Fruit fly (Drosophila melanogaster) whole organism, embryonic: ENCODE data around the gene CG31800.

Experiments
- Atf3 ChIP-seq: fragments of 200-800 bp; sonication (Bioruptor generic); optimal IDR thresholded peaks from 3 replicates; lab custom pipeline; 2016; ENCODE audit warnings: missing biosample characterization, missing genetic modification characterization
- CG10543 ChIP-seq: fragments of 200-800 bp; sonication (Bioruptor generic); optimal IDR thresholded peaks from 3 replicates; lab custom pipeline; 2017; ENCODE audit warnings: missing biosample characterization, mild to moderate bottlenecking, missing genetic modification characterization, moderate library complexity
- CG10959 ChIP-seq: fragments of 200-800 bp; sonication (Bioruptor generic); IDR thresholded peaks from 2 replicates; pipeline ENCODE4 v1.3.6; 2022; ENCODE audit warnings: missing biosample characterization, missing genetic modification characterization
- CG12071 ChIP-seq: fragments of 200-800 bp; sonication (Bioruptor generic); optimal IDR thresholded peaks from 3 replicates; lab custom pipeline; 2018; ENCODE audit warnings: missing biosample characterization, mild to moderate bottlenecking, missing genetic modification characterization
- CG13296 ChIP-seq: fragments of 200-800 bp; sonication (Bioruptor generic); optimal IDR thresholded peaks from 3 replicates; lab custom pipeline; 2018; ENCODE audit warnings: missing biosample characterization, mild to moderate bottlenecking, missing genetic modification characterization
- CG14014 ChIP-seq: fragments of 200-800 bp; sonication (Bioruptor generic); IDR thresholded peaks from 2 replicates; pipeline ENCODE4 v1.3.6; 2022; ENCODE audit warnings: missing biosample characterization, missing genetic modification characterization
- CG15011 ChIP-seq: fragments of 200-800 bp; sonication (Bioruptor generic); optimal IDR thresholded peaks from 3 replicates; lab custom pipeline; 2018; ENCODE audit warnings: missing biosample characterization, mild to moderate bottlenecking, missing genetic modification characterization
- CG15269 ChIP-seq: fragments of 200-800 bp; sonication (Bioruptor generic); optimal IDR thresholded peaks from 2 replicates; lab custom pipeline; 2018; ENCODE audit warnings: missing biosample characterization, mild to moderate bottlenecking, missing genetic modification characterization, moderate library complexity
- CG17186 ChIP-seq: fragments of 200-800 bp; sonication (Bioruptor generic); optimal IDR thresholded peaks from 3 replicates; lab custom pipeline; 2017; ENCODE audit warnings: missing biosample characterization, missing genetic modification reagents, missing genetic modification characterization
- CG1792 ChIP-seq: fragments of 200-800 bp; sonication (Bioruptor generic); optimal IDR thresholded peaks from 2 replicates; lab custom pipeline; 2016; ENCODE audit warnings: missing biosample characterization, missing genetic modification characterization
- CG18476 ChIP-seq: fragments of 200-800 bp; sonication (Bioruptor generic); optimal IDR thresholded peaks from 2 replicates; lab custom pipeline; 2016; ENCODE audit warnings: missing biosample characterization, mild to moderate bottlenecking, missing genetic modification characterization
- CG18599 ChIP-seq: fragments of 200-800 bp; sonication (Bioruptor generic); optimal IDR thresholded peaks from 3 replicates; lab custom pipeline; 2017; ENCODE audit warnings: missing biosample characterization, missing genetic modification characterization, mild to moderate bottlenecking, moderate library complexity, missing genetic modification reagents
- CG30403 ChIP-seq: fragments of 200-800 bp; sonication (Bioruptor generic); optimal IDR thresholded peaks from 3 replicates; lab custom pipeline; 2016; ENCODE audit warnings: missing biosample characterization, missing genetic modification characterization
- CG30431 ChIP-seq: fragments of 200-800 bp; sonication (Bioruptor generic); optimal IDR thresholded peaks from 2 replicates; lab custom pipeline; 2017; ENCODE audit warnings: missing biosample characterization, missing genetic modification characterization
- CG3838 ChIP-seq: fragments of 200-800 bp; sonication (Bioruptor generic); optimal IDR thresholded peaks from 3 replicates; lab custom pipeline; 2016; ENCODE audit warnings: missing biosample characterization, missing genetic modification characterization
- CG42726 ChIP-seq: fragments of 200-800 bp; sonication (Bioruptor generic); IDR thresholded peaks from 2 replicates; pipeline ENCODE4 v1.3.6; 2022; ENCODE audit warnings: missing biosample characterization, missing genetic modification characterization; ENCODE audit not compliant: partially characterized antibody
- CG4730 ChIP-seq: fragments of 200-800 bp; sonication (Bioruptor generic); IDR thresholded peaks from 2 replicates; pipeline ENCODE4 v1.3.6; 2022; ENCODE audit warnings: missing biosample characterization, missing genetic modification characterization
- CG6813 ChIP-seq: fragments of 200-800 bp; sonication (Bioruptor generic); optimal IDR thresholded peaks from 2 replicates; lab custom pipeline; 2017; ENCODE audit warnings: missing biosample characterization, missing genetic modification characterization, mild to moderate bottlenecking, moderate library complexity, missing genetic modification reagents
- CG7556 ChIP-seq: fragments of 200-800 bp; sonication (Bioruptor generic); optimal IDR thresholded peaks from 2 replicates; lab custom pipeline; 2017; ENCODE audit warnings: missing biosample characterization, mild to moderate bottlenecking, missing genetic modification characterization
- CG8388 ChIP-seq: fragments of 200-800 bp; sonication (Bioruptor generic); optimal IDR thresholded peaks from 2 replicates; lab custom pipeline; 2019; ENCODE audit warnings: missing biosample characterization, mild to moderate bottlenecking, missing genetic modification characterization, moderate library complexity
- CG9727 ChIP-seq: fragments of 200-800 bp; sonication (Bioruptor generic); optimal IDR thresholded peaks from 3 replicates; lab custom pipeline; 2017; ENCODE audit warnings: missing biosample characterization, mild to moderate bottlenecking, missing genetic modification characterization
- Chrac-16 ChIP-seq: fragments of 200-800 bp; sonication (Bioruptor generic); optimal IDR thresholded peaks from 3 replicates; lab custom pipeline; 2016; ENCODE audit warnings: missing biosample characterization, missing genetic modification characterization
- Deaf1 ChIP-seq: fragments of 200-800 bp; optimal IDR thresholded peaks from 3 replicates; lab custom pipeline; 2019; ENCODE audit warnings: missing biosample characterization, mild to moderate bottlenecking, missing genetic modification characterization, moderate library complexity
- Doc2 ChIP-seq: fragments of 200-800 bp; sonication (Bioruptor generic); IDR thresholded peaks from 2 replicates; pipeline ENCODE4 v1.3.6; 2022; ENCODE audit warnings: missing biosample characterization, missing genetic modification characterization
- Ets97D ChIP-seq: fragments of 200-800 bp; sonication (Bioruptor generic); optimal IDR thresholded peaks from 3 replicates; lab custom pipeline; 2016; ENCODE audit warnings: missing biosample characterization, missing genetic modification characterization
- Fer3 ChIP-seq: fragments of 200-800 bp; sonication (Bioruptor generic); optimal IDR thresholded peaks from 2 replicates; lab custom pipeline; 2018; ENCODE audit warnings: missing biosample characterization, mild to moderate bottlenecking, missing genetic modification characterization, moderate library complexity
- Gsc ChIP-seq: fragments of 200-800 bp; sonication (Bioruptor generic); IDR thresholded peaks from 2 replicates; pipeline ENCODE4 v1.3.6; 2022; ENCODE audit warnings: missing biosample characterization, missing genetic modification characterization
- HHEX ChIP-seq: fragments of 200-800 bp; sonication (Bioruptor generic); optimal IDR thresholded peaks from 3 replicates; lab custom pipeline; 2017; ENCODE audit warnings: missing biosample characterization, mild to moderate bottlenecking, missing genetic modification characterization, missing genetic modification reagents
- Jarid2 ChIP-seq: fragments of 200-800 bp; sonication (Bioruptor generic); optimal IDR thresholded peaks from 3 replicates; lab custom pipeline; 2017; ENCODE audit warnings: mild to moderate bottlenecking, missing biosample characterization, missing genetic modification reagents, missing genetic modification characterization
- Kr ChIP-seq: fragments of 200-800 bp; sonication (Bioruptor generic); optimal IDR thresholded peaks from 2 replicates; lab custom pipeline; 2017; ENCODE audit warnings: missing biosample characterization, mild to moderate bottlenecking, missing genetic modification characterization
- Max ChIP-seq: fragments of 200-800 bp; sonication (Bioruptor generic); optimal IDR thresholded peaks from 2 replicates; lab custom pipeline; 2016; ENCODE audit warnings: missing biosample characterization, mild to moderate bottlenecking, missing genetic modification characterization
- Oli ChIP-seq: fragments of 200-800 bp; sonication (Bioruptor generic); optimal IDR thresholded peaks from 2 replicates; lab custom pipeline; 2018; ENCODE audit warnings: missing biosample characterization, mild to moderate bottlenecking, missing genetic modification characterization, moderate library complexity
- Sry-β ChIP-seq: fragments of 200-800 bp; sonication (Bioruptor generic); optimal IDR thresholded peaks from 2 replicates; lab custom pipeline; 2018; ENCODE audit warnings: missing biosample characterization, mild to moderate bottlenecking, missing genetic modification characterization, moderate library complexity
- Sry-δ ChIP-seq: fragments of 200-800 bp; sonication (Bioruptor generic); optimal IDR thresholded peaks from 2 replicates; lab custom pipeline; 2016; ENCODE audit warnings: missing biosample characterization, missing genetic modification characterization
- Ssrp ChIP-seq: fragments of 200-800 bp; sonication (Bioruptor generic); optimal IDR thresholded peaks from 2 replicates; lab custom pipeline; 2018; ENCODE audit warnings: missing biosample characterization, mild to moderate bottlenecking, missing genetic modification characterization, moderate library complexity
- Usf ChIP-seq: fragments of 200-800 bp; sonication (Bioruptor generic); optimal IDR thresholded peaks from 2 replicates; lab custom pipeline; 2017; ENCODE audit warnings: missing genotype, missing biosample characterization, missing genetic modification characterization
- Vsx1 ChIP-seq: fragments of 200-800 bp; sonication (Bioruptor generic); optimal IDR thresholded peaks from 2 replicates; lab custom pipeline; 2017; ENCODE audit warnings: missing biosample characterization, mild to moderate bottlenecking, missing genetic modification characterization, missing genetic modification reagents
- al ChIP-seq: fragments of 200-800 bp; sonication (Bioruptor generic); IDR thresholded peaks from 2 replicates; pipeline ENCODE4 v1.3.6; 2022; ENCODE audit warnings: missing biosample characterization, missing genetic modification characterization
- ase ChIP-seq: fragments of 200-800 bp; sonication (Bioruptor generic); IDR thresholded peaks from 3 replicates; pipeline ENCODE4 v1.3.6; 2022; ENCODE audit warnings: missing biosample characterization, missing genetic modification characterization
- chm ChIP-seq: fragments of 200-800 bp; sonication (Bioruptor generic); IDR thresholded peaks from 2 replicates; pipeline ENCODE4 v1.3.6; 2022; ENCODE audit warnings: missing biosample characterization, missing genetic modification characterization
- dmrt99B ChIP-seq: fragments of 200-800 bp; sonication (Bioruptor generic); optimal IDR thresholded peaks from 2 replicates; lab custom pipeline; 2018; ENCODE audit warnings: missing biosample characterization, mild to moderate bottlenecking, missing genetic modification characterization, moderate library complexity
- dysf ChIP-seq: fragments of 200-800 bp; sonication (Bioruptor generic); IDR thresholded peaks from 3 replicates; pipeline ENCODE4 v1.3.6; 2022; ENCODE audit warnings: missing biosample characterization, missing genetic modification characterization
- gro ChIP-seq: fragments of 200-800 bp; sonication (Bioruptor generic); optimal IDR thresholded peaks from 2 replicates; lab custom pipeline; 2016; ENCODE audit warnings: missing biosample characterization, missing genetic modification characterization
- ham ChIP-seq: fragments of 200-800 bp; sonication (Bioruptor generic); IDR thresholded peaks from 2 replicates; pipeline ENCODE4 v1.3.6; 2022; ENCODE audit warnings: missing biosample characterization, missing genetic modification characterization
- pnt ChIP-seq: fragments of 200-800 bp; sonication (Bioruptor generic); optimal IDR thresholded peaks from 3 replicates; lab custom pipeline; 2016; ENCODE audit warnings: missing biosample characterization, missing genetic modification characterization
- run ChIP-seq: fragments of 200-800 bp; sonication (Bioruptor generic); optimal IDR thresholded peaks from 3 replicates; lab custom pipeline; 2018; ENCODE audit warnings: missing biosample characterization, mild to moderate bottlenecking, missing genetic modification characterization
- sd ChIP-seq: fragments of 200-800 bp; sonication (Bioruptor generic); optimal IDR thresholded peaks from 3 replicates; lab custom pipeline; 2018; ENCODE audit warnings: missing biosample characterization, mild to moderate bottlenecking, missing genetic modification characterization, moderate library complexity
- slou ChIP-seq: fragments of 200-800 bp; sonication (Bioruptor generic); optimal IDR thresholded peaks from 3 replicates; lab custom pipeline; 2016; ENCODE audit warnings: missing biosample characterization, missing genetic modification characterization
- tin ChIP-seq: fragments of 200-800 bp; sonication (Bioruptor generic); optimal IDR thresholded peaks from 3 replicates; lab custom pipeline; 2016; ENCODE audit warnings: missing biosample characterization, missing genetic modification characterization
- yki ChIP-seq: fragments of >200 bp; optimal IDR thresholded peaks from 3 replicates; lab custom pipeline; 2018
- z ChIP-seq: fragments of 200-800 bp; sonication (Bioruptor generic); IDR thresholded peaks from 3 replicates; pipeline ENCODE4 v1.3.6; 2022; ENCODE audit warnings: missing biosample characterization, missing genetic modification characterization
- zen ChIP-seq: fragments of 200-800 bp; sonication (Bioruptor generic); optimal IDR thresholded peaks from 3 replicates; lab custom pipeline; 2018; ENCODE audit warnings: missing biosample characterization, mild to moderate bottlenecking, missing genetic modification characterization, moderate library complexity

CG31800 gene

DNA sequence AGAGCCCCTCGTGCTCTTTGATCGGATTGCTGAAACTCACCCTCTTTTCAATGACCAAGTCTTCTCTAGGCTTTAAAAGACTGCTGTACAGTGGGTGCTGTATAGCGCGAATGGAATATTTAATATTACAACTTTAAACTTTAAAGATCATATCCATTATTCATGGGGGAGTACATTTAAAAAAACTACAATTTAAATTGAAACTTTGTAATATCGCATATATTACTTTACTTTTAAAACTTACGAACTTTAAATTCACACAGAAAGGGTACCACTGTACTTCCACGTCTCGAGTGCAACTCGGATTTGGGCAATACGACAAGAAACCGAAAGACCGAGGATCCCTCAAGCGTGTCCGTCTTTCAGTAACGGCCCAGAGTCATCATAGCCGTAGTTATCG, 24.5 kb upstream of the CG31800 start, which contains the start of gene Phlpp (continued):
- no peak for TF ChIP-seq Sry-β (GFP tag; lab: Kevin White, UChicago)
- no peak for TF ChIP-seq CG18599
- peak; percentile 71 for TF ChIP-seq CG10959
- no peak for TF ChIP-seq CG30431 (GFP tag; lab: Kevin White, UChicago)
- TF ChIP-seq Chrac-16 (GFP tag; lab: Kevin White, UChicago), result no peak
- TF ChIP-seq sd (tag; lab: Kevin White, UChicago), result no peak
- peak; percentile 55 for TF ChIP-seq Fer3 (tag; lab: Kevin White, UChicago)
- TF ChIP-seq CG18476 (GFP tag; lab: Kevin White, UChicago), result no peak
- TF ChIP-seq al (GFP tag; lab: Robert Waterston, UW), result no peak
- TF ChIP-seq CG14014 (GFP tag; lab: Robert Waterston, UW), result peak; percentile 56; the same call in 1 of the 2 replicates
- TF ChIP-seq CG6813 (GFP tag; lab: Kevin White, UChicago), result peak; percentile 49
- no peak for TF ChIP-seq run (tag; lab: Kevin White, UChicago)
- peak; percentile 47; the same call in 1 of the 3 replicates for TF ChIP-seq ase (GFP tag; lab: Robert Waterston, UW)
- TF ChIP-seq CG1792 (GFP tag; lab: Kevin White, UChicago), result no peak
- TF ChIP-seq CG8388 (GFP tag; lab: Kevin White, UChicago), result peak; percentile 60
- no peak for TF ChIP-seq Sry-δ
- TF ChIP-seq Ets97D (GFP tag; lab: Kevin White, UChicago), result no peak
- peak; percentile 30 for TF ChIP-seq tin
- TF ChIP-seq pnt (GFP tag; lab: Kevin White, UChicago), result peak; percentile 8
- no peak for TF ChIP-seq Kr
- no peak for TF ChIP-seq CG10543 (GFP tag; lab: Kevin White, UChicago)
- TF ChIP-seq CG4730 (GFP tag; lab: Robert Waterston, UW), result peak; percentile 47; the same call in 1 of the 2 replicates
- no peak for TF ChIP-seq CG42726 (GFP tag; lab: Robert Waterston, UW)
- no peak for TF ChIP-seq CG3838 (GFP tag; lab: Kevin White, UChicago)
- peak; percentile 25 for TF ChIP-seq CG7556 (GFP tag; lab: Kevin White, UChicago)
- TF ChIP-seq CG17186, result no peak
- TF ChIP-seq CG9727 (GFP tag; lab: Kevin White, UChicago), result peak; percentile 12
- peak; percentile 60 for TF ChIP-seq Deaf1 (tag; lab: Kevin White, UChicago)
- peak; percentile 45 for TF ChIP-seq Oli (tag; lab: Kevin White, UChicago)
- no peak for TF ChIP-seq chm (GFP tag; lab: Robert Waterston, UW)
- no peak for TF ChIP-seq Gsc (GFP tag; lab: Robert Waterston, UW)
- peak; percentile 8 for TF ChIP-seq HHEX (GFP tag; lab: Kevin White, UChicago)
- no peak for TF ChIP-seq Atf3 (GFP tag; lab: Kevin White, UChicago)
- no peak for TF ChIP-seq dmrt99B (tag; lab: Kevin White, UChicago)
- TF ChIP-seq gro (GFP tag; lab: Kevin White, UChicago), result no peak
- TF ChIP-seq slou, result no peak
- TF ChIP-seq dysf (GFP tag; lab: Robert Waterston, UW), result peak; percentile 69
- no peak for TF ChIP-seq Doc2
- peak; percentile 51 for TF ChIP-seq zen (tag; lab: Kevin White, UChicago)
- TF ChIP-seq CG13296 (GFP tag; lab: Kevin White, UChicago), result no peak
- no peak for TF ChIP-seq CG15011 (GFP tag; lab: Kevin White, UChicago)
- TF ChIP-seq z (GFP tag; lab: Robert Waterston, UW), result peak; percentile 57; the same call in 1 of the 3 replicates
- no peak for TF ChIP-seq Usf (GFP tag; lab: Kevin White, UChicago)
- peak; percentile 57 for TF ChIP-seq CG30403 (GFP tag; lab: Kevin White, UChicago)
- peak; percentile 56 for TF ChIP-seq Ssrp (tag; lab: Kevin White, UChicago)
- TF ChIP-seq Max, result no peak
- no peak for TF ChIP-seq CG15269 (tag; lab: Kevin White, UChicago)
- no peak for TF ChIP-seq Vsx1 (GFP tag; lab: Kevin White, UChicago)
- no peak for TF ChIP-seq Jarid2 (GFP tag; lab: Kevin White, UChicago)
- TF ChIP-seq ham (GFP tag; lab: Robert Waterston, UW), result no peak
- no peak for TF ChIP-seq CG12071 (GFP tag; lab: Kevin White, UChicago)
- no peak for TF ChIP-seq yki (lab: Kevin White, UChicago)
